Fruit fly (Drosophila melanogaster): ENCODE results near the gene CG15357.

Gene CG15357

dm6 chr2L:1916461-1916860 is 29.0 kb downstream of the CG15357 start (continued):
- TF ChIP-seq ssp (GFP tag; IDR thresholded peaks at IDR 0.05) = no peak
- TF ChIP-seq Bdp1 (GFP tag; optimal IDR thresholded peaks at IDR 0.05) = no peak
- TF ChIP-seq CG8388 (GFP tag; optimal IDR thresholded peaks at IDR 0.05) = peak; percentile 2
- peak; percentile 35; the same call in 2 of the 3 replicates for TF ChIP-seq croc (GFP tag; conservative IDR thresholded peaks at IDR 0.05)
- TF ChIP-seq jing (GFP tag; optimal IDR thresholded peaks at IDR 0.05) = no peak
- peak; percentile 41; the same call in 1 of the 3 replicates for TF ChIP-seq sr (GFP tag; IDR thresholded peaks at IDR 0.05)
- peak; percentile 26 for TF ChIP-seq CG15269 (tag; optimal IDR thresholded peaks at IDR 0.05)
- no peak for TF ChIP-seq fd102C (GFP tag; optimal IDR thresholded peaks at IDR 0.05)
- no peak for TF ChIP-seq Dref (GFP tag; IDR thresholded peaks at IDR 0.05)
- no peak for TF ChIP-seq CG6765 (GFP tag; optimal IDR thresholded peaks at IDR 0.05)
- TF ChIP-seq CG17802 (tag; optimal IDR thresholded peaks at IDR 0.05) = no peak
- TF ChIP-seq chn (GFP tag; optimal IDR thresholded peaks at IDR 0.05) = no peak
- TF ChIP-seq CrebB (tag; optimal IDR thresholded peaks at IDR 0.05) = no peak
- TF ChIP-seq kah (GFP tag; optimal IDR thresholded peaks at IDR 0.05) = no peak
- TF ChIP-seq Tbp (GFP tag; optimal IDR thresholded peaks at IDR 0.05) = no peak
- no peak for TF ChIP-seq lov (optimal IDR thresholded peaks at IDR 0.05)
- TF ChIP-seq lov (GFP tag; IDR thresholded peaks at IDR 0.05) = no peak
- TF ChIP-seq Elba2 (GFP tag; optimal IDR thresholded peaks at IDR 0.05) = no peak
- peak; percentile 54; the same call in 2 of the 4 replicates for TF ChIP-seq Gug (GFP tag; IDR thresholded peaks at IDR 0.05)
- peak; percentile 10 for TF ChIP-seq CG8944 (GFP tag; optimal IDR thresholded peaks at IDR 0.05)
- no peak for TF ChIP-seq bbx (GFP tag; IDR thresholded peaks at IDR 0.05; ENCODE audit: partially characterized antibody)
- peak; percentile 31; the same call in 1 of the 2 replicates for TF ChIP-seq lmd (GFP tag; IDR thresholded peaks at IDR 0.05)
- peak; percentile 79 for TF ChIP-seq grau (tag; optimal IDR thresholded peaks at IDR 0.05)
- TF ChIP-seq CG13775 (GFP tag; optimal IDR thresholded peaks at IDR 0.05) = no peak
- peak; percentile 6 for TF ChIP-seq gsb-n (tag; optimal IDR thresholded peaks at IDR 0.05)
- no peak for TF ChIP-seq Spps (tag; optimal IDR thresholded peaks at IDR 0.05)
- no peak for TF ChIP-seq Dll (GFP tag; IDR thresholded peaks at IDR 0.05; ENCODE audit: partially characterized antibody)
- TF ChIP-seq ato (GFP tag; IDR thresholded peaks at IDR 0.05; ENCODE audit: partially characterized antibody) = no peak
- TF ChIP-seq da (GFP tag; optimal IDR thresholded peaks at IDR 0.05) = no peak
- TF ChIP-seq CG9817 (tag; optimal IDR thresholded peaks at IDR 0.05) = no peak
- TF ChIP-seq HmgZ (tag; optimal IDR thresholded peaks at IDR 0.05) = no peak
- TF ChIP-seq wek (GFP tag; optimal IDR thresholded peaks at IDR 0.05) = no peak
- peak; percentile 73; the same call in 2 of the 3 replicates for TF ChIP-seq ken (GFP tag; IDR thresholded peaks at IDR 0.05)
- TF ChIP-seq odd (GFP tag; optimal IDR thresholded peaks at IDR 0.05) = no peak
- TF ChIP-seq h (optimal IDR thresholded peaks at IDR 0.05) = no peak
- no peak for TF ChIP-seq CG2129 (GFP tag; IDR thresholded peaks at IDR 0.05; ENCODE audit: partially characterized antibody)
- no peak for TF ChIP-seq CG10321 (GFP tag; IDR thresholded peaks at IDR 0.05)
- TF ChIP-seq gem (tag; optimal IDR thresholded peaks at IDR 0.05) = peak; percentile 68
- TF ChIP-seq salm (tag; optimal IDR thresholded peaks at IDR 0.05) = no peak
- TF ChIP-seq fd64A (GFP tag; optimal IDR thresholded peaks at IDR 0.05) = no peak
- no peak for TF ChIP-seq CG32767 (GFP tag; IDR thresholded peaks at IDR 0.05)
- TF ChIP-seq Kr (GFP tag; optimal IDR thresholded peaks at IDR 0.05) = no peak
- TF ChIP-seq Atf3 (GFP tag; optimal IDR thresholded peaks at IDR 0.05) = no peak
- no peak for TF ChIP-seq slp2 (GFP tag; optimal IDR thresholded peaks at IDR 0.05)
- TF ChIP-seq tup (GFP tag; optimal IDR thresholded peaks at IDR 0.05) = no peak
- no peak for TF ChIP-seq CG30431 (GFP tag; optimal IDR thresholded peaks at IDR 0.05)
- TF ChIP-seq CG15696 (tag; optimal IDR thresholded peaks at IDR 0.05) = no peak
- no peak for TF ChIP-seq Rx (GFP tag; IDR thresholded peaks at IDR 0.05)
- TF ChIP-seq dimm (GFP tag; IDR thresholded peaks at IDR 0.05) = 0 out of 2 replicates have a peak, but pooled peaks have one; percentile 5
- peak; percentile 35 for TF ChIP-seq Xbp1 (GFP tag; optimal IDR thresholded peaks at IDR 0.05)
- TF ChIP-seq sens (GFP tag) = peak; percentile 85
- TF ChIP-seq Hey (tag; optimal IDR thresholded peaks at IDR 0.05) = no peak
